Worm (Caenorhabditis elegans): Measurements from ENCODE around the gene pfn-2.

- TF ChIP-seq egl-27 (tag; optimal IDR thresholded peaks at IDR 0.05) (no peak), nhr-77 (tag; optimal IDR thresholded peaks at IDR 0.05) (no peak), ztf-11 (tag; optimal IDR thresholded peaks at IDR 0.05) (no peak), daf-19 (GFP tag; conservative IDR thresholded peaks at IDR 0.05) (no peak), unc-130 (GFP tag; optimal IDR thresholded peaks at IDR 0.05) (no peak), jun-1 (tag; optimal IDR thresholded peaks at IDR 0.05) (no peak), unc-39 (tag; optimal IDR thresholded peaks at IDR 0.05) (no peak), nhr-28 (tag; optimal IDR thresholded peaks at IDR 0.05) (no peak), nhr-76 (tag; optimal IDR thresholded peaks at IDR 0.05) (no peak)
These were observed 32.3 kb downstream of the pfn-2 start for ce11 chrX:5321563-5321962.

Measured in whole organism, L4 larva.